Worm (Caenorhabditis elegans) whole organism, young adult: ENCODE results near the gene T22F7.4.

Source experiments
- B0019.2 ChIP-seq: fragments of 200-800 bp; sonication (Bioruptor generic); conservative IDR thresholded peaks from 2 replicates; pipeline ENCODE4 v1.3.6; 2022; ENCODE audit warnings: missing genetic modification reagents, missing genetic modification characterization, missing compliant biosample characterization
- B0035.1 ChIP-seq: sonication (generic microtip); optimal IDR thresholded peaks from 2 replicates; lab custom pipeline; 2016; ENCODE audit warnings: missing genetic modification characterization, mild to moderate bottlenecking, missing compliant biosample characterization, missing genotype, missing genetic modification reagents
- B0261.1 ChIP-seq: sonication (generic microtip); optimal IDR thresholded peaks from 2 replicates; lab custom pipeline; 2016; ENCODE audit warnings: mild to moderate bottlenecking, missing genetic modification characterization, moderate library complexity, missing compliant biosample characterization
- F49E8.2 ChIP-seq: sonication (generic microtip); optimal IDR thresholded peaks from 3 replicates; lab custom pipeline; 2017; ENCODE audit warnings: missing genetic modification characterization, mild to moderate bottlenecking, missing compliant biosample characterization, antibody characterized with exemption, moderate library complexity; ENCODE audit not compliant: insufficient read depth
- F57A8.1 ChIP-seq: fragments of 200-800 bp; sonication (Bioruptor generic); optimal IDR thresholded peaks from 2 replicates; lab custom pipeline; 2018; ENCODE audit warnings: mild to moderate bottlenecking, missing genetic modification characterization, moderate library complexity, missing compliant biosample characterization
- K12H6.12 ChIP-seq: fragments of 200-800 bp; sonication (Bioruptor generic); optimal IDR thresholded peaks from 2 replicates; lab custom pipeline; 2018; ENCODE audit warnings: mild to moderate bottlenecking, missing genetic modification characterization, missing compliant biosample characterization
- T26A5.8 ChIP-seq: sonication (generic microtip); optimal IDR thresholded peaks from 2 replicates; lab custom pipeline; 2016; ENCODE audit warnings: missing genetic modification characterization, missing compliant biosample characterization
- Y53F4B.3 ChIP-seq: fragments of 200-800 bp; sonication (Bioruptor generic); IDR thresholded peaks from 2 replicates; pipeline ENCODE4 v1.3.6; 2022; ENCODE audit warnings: missing genetic modification reagents, missing genetic modification characterization, missing compliant biosample characterization
- Y56A3A.18 ChIP-seq: fragments of 200-800 bp; sonication (Bioruptor generic); IDR thresholded peaks from 2 replicates; pipeline ENCODE4 v1.3.6; 2022; ENCODE audit warnings: missing genetic modification reagents, missing genetic modification characterization, missing compliant biosample characterization
- Y67H2A.10 ChIP-seq: fragments of 200-800 bp; sonication (Bioruptor generic); conservative IDR thresholded peaks from 2 replicates; pipeline ENCODE4 v1.3.6; 2022; ENCODE audit warnings: missing genetic modification reagents, missing genetic modification characterization, missing compliant biosample characterization
- akir-1 ChIP-seq: fragments of 200-800 bp; sonication (Bioruptor generic); optimal IDR thresholded peaks from 2 replicates; lab custom pipeline; 2018; ENCODE audit warnings: mild to moderate bottlenecking, missing genetic modification characterization, moderate library complexity, missing compliant biosample characterization
- aptf-3 ChIP-seq: fragments of 200-800 bp; sonication (Bioruptor generic); IDR thresholded peaks from 2 replicates; pipeline ENCODE4 v1.3.6; 2022; ENCODE audit warnings: missing genetic modification characterization, missing compliant biosample characterization
- athp-1 ChIP-seq: sonication (generic microtip); optimal IDR thresholded peaks from 2 replicates; lab custom pipeline; 2017; ENCODE audit warnings: mild to moderate bottlenecking, missing genetic modification characterization, missing compliant biosample characterization
- attf-5 ChIP-seq: fragments of 200-800 bp; sonication (Bioruptor generic); optimal IDR thresholded peaks from 2 replicates; lab custom pipeline; 2018; ENCODE audit warnings: mild to moderate bottlenecking, missing genetic modification characterization, missing compliant biosample characterization
- bed-1 ChIP-seq: fragments of 200-800 bp; sonication (Bioruptor generic); IDR thresholded peaks from 2 replicates; pipeline ENCODE4 v1.3.6; 2022; ENCODE audit warnings: missing genetic modification reagents, missing genetic modification characterization, missing compliant biosample characterization
- bed-2 ChIP-seq: fragments of 200-800 bp; sonication (Bioruptor generic); IDR thresholded peaks from 2 replicates; pipeline ENCODE4 v1.3.6; 2022; ENCODE audit warnings: missing genetic modification reagents, missing genetic modification characterization, missing compliant biosample characterization
- ceh-40 ChIP-seq: fragments of 200-800 bp; sonication (Bioruptor generic); IDR thresholded peaks from 2 replicates; pipeline ENCODE4 v1.3.6; 2022; ENCODE audit warnings: missing genetic modification characterization, missing compliant biosample characterization
- ceh-79 ChIP-seq: sonication (generic microtip); optimal IDR thresholded peaks from 2 replicates; lab custom pipeline; 2017; ENCODE audit warnings: mild to moderate bottlenecking, missing genetic modification characterization, missing compliant biosample characterization
- chd-7 ChIP-seq: sonication (generic microtip); optimal IDR thresholded peaks from 2 replicates; lab custom pipeline; 2016; ENCODE audit warnings: mild to moderate bottlenecking, missing genetic modification characterization, moderate library complexity, missing compliant biosample characterization
- die-1 ChIP-seq: sonication (generic microtip); optimal IDR thresholded peaks from 2 replicates; lab custom pipeline; 2016; ENCODE audit warnings: missing genotype, mild to moderate bottlenecking, missing genetic modification characterization, missing compliant biosample characterization
- efl-1 ChIP-seq: fragments of 150-350 bp; optimal IDR thresholded peaks from 2 replicates; lab custom pipeline; 2014; ENCODE audit warnings: missing biosample characterization, missing genetic modification reagents, missing genetic modification characterization
- egrh-3 ChIP-seq: fragments of 200-800 bp; sonication (Bioruptor generic); IDR thresholded peaks from 2 replicates; pipeline ENCODE4 v1.3.6; 2022; ENCODE audit warnings: missing genetic modification reagents, missing genetic modification characterization, missing compliant biosample characterization
- ekl-4 ChIP-seq: fragments of 200-800 bp; sonication (Bioruptor generic); IDR thresholded peaks from 2 replicates; pipeline ENCODE4 v1.3.6; 2022; ENCODE audit warnings: missing genetic modification reagents, missing genetic modification characterization, missing compliant biosample characterization
- ets-4 ChIP-seq: fragments of 200-800 bp; sonication (Bioruptor generic); optimal IDR thresholded peaks from 2 replicates; lab custom pipeline; 2018; ENCODE audit warnings: mild to moderate bottlenecking, missing genetic modification characterization, missing compliant biosample characterization
- hmg-20 ChIP-seq: fragments of 200-800 bp; sonication (Bioruptor generic); IDR thresholded peaks from 2 replicates; pipeline ENCODE4 v1.3.6; 2022; ENCODE audit warnings: missing genetic modification reagents, missing genetic modification characterization, missing compliant biosample characterization
- let-607 ChIP-seq, 2 experiments: fragments of 200-800 bp in 1 of 2; sonication (Bioruptor generic) in 1 of 2; sonication (generic microtip) in 1 of 2; optimal IDR thresholded peaks; 2 replicates each; lab custom pipeline; 2016 to 2018; ENCODE audit warnings: mild to moderate bottlenecking in 2 of 2, missing compliant biosample characterization in 2 of 2, missing genetic modification characterization in 2 of 2, moderate library complexity in 2 of 2, missing genotype in 1 of 2
- lin-35 ChIP-seq, 3 experiments: fragments of 150-350 bp in 2 of 3; sonication (generic microtip) in 1 of 3; optimal IDR thresholded peaks; 2 replicates each; lab custom pipeline; 2014 to 2018; ENCODE audit warnings: missing biosample characterization in 3 of 3, missing genetic modification characterization in 3 of 3, missing genetic modification reagents in 3 of 3
- lin-40 ChIP-seq: sonication (generic microtip); optimal IDR thresholded peaks from 2 replicates; lab custom pipeline; 2016; ENCODE audit warnings: missing genetic modification characterization, mild to moderate bottlenecking, missing compliant biosample characterization, missing genotype, missing genetic modification reagents
- lin-54 ChIP-seq: fragments of 200-800 bp; sonication (Bioruptor generic); optimal IDR thresholded peaks from 2 replicates; lab custom pipeline; 2018; ENCODE audit warnings: mild to moderate bottlenecking, missing genetic modification characterization, missing compliant biosample characterization
- lsl-1 ChIP-seq: fragments of 200-800 bp; sonication (Bioruptor generic); optimal IDR thresholded peaks from 2 replicates; lab custom pipeline; 2018; ENCODE audit warnings: mild to moderate bottlenecking, missing genetic modification characterization, moderate library complexity, missing compliant biosample characterization
- madf-10 ChIP-seq: sonication (generic microtip); optimal IDR thresholded peaks from 2 replicates; lab custom pipeline; 2016; ENCODE audit warnings: mild to moderate bottlenecking, missing genetic modification characterization, missing compliant biosample characterization
- madf-3 ChIP-seq: fragments of 200-800 bp; sonication (Bioruptor generic); IDR thresholded peaks from 2 replicates; pipeline ENCODE4 v1.3.6; 2022; ENCODE audit warnings: missing genetic modification reagents, missing genetic modification characterization, missing compliant biosample characterization
- madf-8 ChIP-seq: fragments of 200-800 bp; sonication (Bioruptor generic); conservative IDR thresholded peaks from 2 replicates; pipeline ENCODE4 v1.3.6; 2022; ENCODE audit warnings: missing genetic modification reagents, missing genetic modification characterization, missing compliant biosample characterization
- mel-28 ChIP-seq: sonication (generic microtip); optimal IDR thresholded peaks from 2 replicates; lab custom pipeline; 2016; ENCODE audit warnings: borderline replicate concordance, mild to moderate bottlenecking, missing genetic modification characterization, missing compliant biosample characterization
- mes-4 ChIP-seq: sonication (generic microtip); optimal IDR thresholded peaks from 2 replicates; lab custom pipeline; 2016; ENCODE audit warnings: missing genotype, missing genetic modification characterization, missing compliant biosample characterization
- nhr-179 ChIP-seq: sonication (generic microtip); optimal IDR thresholded peaks from 2 replicates; lab custom pipeline; 2016; ENCODE audit warnings: mild to moderate bottlenecking, missing genetic modification characterization, missing compliant biosample characterization
- nhr-90 ChIP-seq: sonication (generic microtip); optimal IDR thresholded peaks from 2 replicates; lab custom pipeline; 2016; ENCODE audit warnings: missing genotype, mild to moderate bottlenecking, missing genetic modification characterization, missing compliant biosample characterization
- rec-8 ChIP-seq, 2 experiments: sonication (generic microtip); optimal IDR thresholded peaks; 2 replicates each; lab custom pipeline; 2016; ENCODE audit warnings: mild to moderate bottlenecking in 2 of 2, missing genetic modification characterization in 2 of 2, missing genetic modification reagents in 2 of 2, missing genotype in 2 of 2, missing biosample characterization in 1 of 2, missing compliant biosample characterization in 1 of 2, moderate library complexity in 1 of 2
- snpc-1.1 ChIP-seq: sonication (generic microtip); optimal IDR thresholded peaks from 2 replicates; lab custom pipeline; 2017; ENCODE audit warnings: missing genetic modification characterization, mild to moderate bottlenecking, missing compliant biosample characterization, antibody characterized with exemption, moderate library complexity, missing genotype, missing genetic modification reagents; ENCODE audit not compliant: insufficient read depth
- snpc-4 ChIP-seq, 5 experiments: fragments of 150-350 bp in 1 of 5; sonication (generic microtip) in 4 of 5; optimal IDR thresholded peaks; 2 replicates each; lab custom pipeline; 2014 to 2018; ENCODE audit warnings: missing genetic modification characterization in 5 of 5, missing biosample characterization in 3 of 5, antibody characterized with exemption in 2 of 5, mild to moderate bottlenecking in 2 of 5, missing compliant biosample characterization in 2 of 5, missing genotype in 2 of 5, moderate library complexity in 2 of 5, missing genetic modification reagents in 1 of 5
- tbx-9 ChIP-seq: sonication (generic microtip); optimal IDR thresholded peaks from 2 replicates; lab custom pipeline; 2016; ENCODE audit warnings: borderline replicate concordance, missing genetic modification characterization, inconsistent platforms, missing compliant biosample characterization
- unc-62 ChIP-seq: fragments of 150-350 bp; optimal IDR thresholded peaks from 2 replicates; lab custom pipeline; 2014; ENCODE audit warnings: missing biosample characterization, missing genetic modification reagents, missing genetic modification characterization
- xnd-1 ChIP-seq: sonication (generic microtip); optimal IDR thresholded peaks from 2 replicates; lab custom pipeline; 2016; ENCODE audit warnings: missing genotype, missing genetic modification reagents, missing genetic modification characterization, missing compliant biosample characterization
- zim-3 ChIP-seq: sonication (generic microtip); optimal IDR thresholded peaks from 2 replicates; lab custom pipeline; 2017; ENCODE audit warnings: mild to moderate bottlenecking, missing genetic modification characterization, moderate library complexity, missing compliant biosample characterization
- ztf-18 ChIP-seq: sonication (generic microtip); optimal IDR thresholded peaks from 2 replicates; lab custom pipeline; 2016; ENCODE audit warnings: missing genotype, mild to moderate bottlenecking, missing genetic modification characterization, missing compliant biosample characterization
- ztf-22 ChIP-seq: fragments of 200-800 bp; sonication (Bioruptor generic); optimal IDR thresholded peaks from 2 replicates; lab custom pipeline; 2018; ENCODE audit warnings: mild to moderate bottlenecking, missing genetic modification characterization, moderate library complexity, missing compliant biosample characterization

Gene T22F7.4

DNA sequence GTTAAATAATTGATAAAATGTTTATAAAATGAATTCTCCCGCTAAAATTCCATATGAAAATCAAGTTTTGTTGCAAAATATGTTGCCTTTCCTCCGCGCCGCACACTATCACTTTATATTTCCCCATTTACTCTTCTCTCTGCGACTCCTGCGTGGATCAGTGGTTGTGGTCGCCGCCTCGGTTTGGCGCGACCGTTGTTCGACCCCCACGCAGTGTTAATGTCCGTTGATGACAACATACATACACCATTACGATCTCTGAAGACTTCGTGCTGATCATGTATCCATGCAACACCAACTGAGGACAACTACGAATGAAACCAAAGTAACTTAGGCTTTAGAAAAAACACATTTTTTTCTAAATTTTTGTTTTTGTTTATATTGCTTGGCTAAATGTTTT lies 24.1 kb downstream of the T22F7.4 start (continued):
- TF ChIP-seq zim-3 (tag; lab: Kevin White, UChicago) (peak; percentile 93), let-607 (tag; optimal IDR thresholded peaks at IDR 0.05; lab: Kevin White, UChicago) (peak; percentile 57 to 81), Y67H2A.10 (no peak), K12H6.12 (tag; lab: Kevin White, UChicago) (peak; percentile 87), madf-3 (GFP tag; lab: Robert Waterston, UW) (no peak), lin-40 (tag; lab: Kevin White, UChicago) (peak; percentile 88), die-1 (tag; lab: Kevin White, UChicago) (peak; percentile 94), ceh-40 (GFP tag; lab: Robert Waterston, UW) (peak; percentile 63; the same call in 1 of the 2 replicates), madf-10 (tag; lab: Kevin White, UChicago) (peak; percentile 85), ztf-18 (peak; percentile 80), efl-1 (GFP tag; lab: Kevin White, UChicago) (no peak), xnd-1 (no peak), mel-28 (tag; lab: Kevin White, UChicago) (peak; percentile 79), Y56A3A.18 (GFP tag; lab: Robert Waterston, UW) (peak; percentile 85; the same call in 1 of the 2 replicates), hmg-20 (0 out of 2 replicates have a peak, but pooled peaks have one; percentile 29), B0261.1 (tag; lab: Kevin White, UChicago) (peak; percentile 91), attf-5 (GFP tag; lab: Kevin White, UChicago) (peak; percentile 75), nhr-179 (peak; percentile 56), ztf-22 (peak; percentile 67), bed-2 (no peak), unc-62 (GFP tag; lab: Kevin White, UChicago) (no peak), aptf-3 (GFP tag; lab: Robert Waterston, UW) (0 out of 2 replicates have a peak, but pooled peaks have one; percentile 78), F49E8.2 (tag; lab: Kevin White, UChicago) (peak; percentile 50), lin-35 (GFP tag; optimal IDR thresholded peaks at IDR 0.05; lab: Kevin White, UChicago) (peak in 1 of 3 experiments; percentile 80), madf-8 (GFP tag; lab: Robert Waterston, UW) (0 out of 2 replicates have a peak, but pooled peaks have one; percentile 22), lsl-1 (GFP tag; lab: Kevin White, UChicago) (peak; percentile 53), snpc-4 (GFP tag; optimal IDR thresholded peaks at IDR 0.05; lab: Kevin White, UChicago) (peak; percentile 74), snpc-4 (tag; optimal IDR thresholded peaks at IDR 0.05; lab: Kevin White, UChicago) (peak; percentile 43 to 88 (median 60)), bed-1 (0 out of 2 replicates have a peak, but pooled peaks have one; percentile 71), egrh-3 (peak; percentile 54; the same call in 1 of the 2 replicates), nhr-90 (tag; lab: Kevin White, UChicago) (peak; percentile 94), chd-7 (tag; lab: Kevin White, UChicago) (peak; percentile 92), lin-54 (GFP tag; lab: Kevin White, UChicago) (peak; percentile 69), B0035.1 (tag; lab: Kevin White, UChicago) (peak; percentile 86), T26A5.8 (tag; lab: Kevin White, UChicago) (peak; percentile 85), Y53F4B.3 (0 out of 2 replicates have a peak, but pooled peaks have one; percentile 8), akir-1 (GFP tag; lab: Kevin White, UChicago) (no peak), ekl-4 (GFP tag; lab: Robert Waterston, UW) (peak; percentile 90), snpc-1.1 (tag; lab: Kevin White, UChicago) (peak; percentile 62), athp-1 (tag; lab: Kevin White, UChicago) (peak; percentile 78), rec-8 (tag; optimal IDR thresholded peaks at IDR 0.05; lab: Kevin White, UChicago) (peak; percentile 86 to 95), F57A8.1 (GFP tag; lab: Kevin White, UChicago) (peak; percentile 77), B0019.2 (GFP tag; lab: Robert Waterston, UW) (peak; percentile 30; the same call in 1 of the 2 replicates), ceh-79 (peak; percentile 92), mes-4 (peak; percentile 58), ets-4 (GFP tag; lab: Kevin White, UChicago) (peak; percentile 78), tbx-9 (tag; lab: Kevin White, UChicago) (no peak)
